Worm (Caenorhabditis elegans) whole organism, L4 larva: ENCODE results near the gene nlp-30.

Source experiments
- D1046.2 ChIP-seq: fragments of 200-800 bp; sonication (Bioruptor generic); IDR thresholded peaks from 2 replicates; pipeline ENCODE4 v1.3.6; 2022; ENCODE audit warnings: missing genetic modification characterization, missing compliant biosample characterization
- F44E2.7 ChIP-seq: fragments of 200-800 bp; sonication (Bioruptor generic); IDR thresholded peaks from 2 replicates; pipeline ENCODE4 v2.1.2; 2022; ENCODE audit warnings: missing genetic modification characterization, missing compliant biosample characterization
- R02D3.7 ChIP-seq: fragments of 150-350 bp; sonication (generic microtip); optimal IDR thresholded peaks from 3 replicates; lab custom pipeline; 2014; ENCODE audit warnings: missing biosample characterization, missing genetic modification characterization
- Y75B8A.6 ChIP-seq: fragments of 200-800 bp; sonication (Bioruptor generic); IDR thresholded peaks from 2 replicates; pipeline ENCODE4 v1.3.6; 2022; ENCODE audit warnings: missing genetic modification reagents, missing genetic modification characterization, missing compliant biosample characterization
- ZK546.5 ChIP-seq, 2 experiments: sonication (generic microtip); optimal IDR thresholded peaks; 2 replicates each; lab custom pipeline; 2017; ENCODE audit warnings: missing biosample characterization in 2 of 2, missing genetic modification characterization in 2 of 2
- ama-1 ChIP-seq: fragments of 150-350 bp; optimal IDR thresholded peaks from 2 replicates; lab custom pipeline; 2014; ENCODE audit warnings: inconsistent platforms, mixed read lengths
- egl-27 ChIP-seq: sonication (generic microtip); optimal IDR thresholded peaks from 3 replicates; lab custom pipeline; 2017; ENCODE audit warnings: missing biosample characterization, missing genetic modification reagents, missing genetic modification characterization
- fos-1 ChIP-seq: fragments of 150-350 bp; optimal IDR thresholded peaks from 2 replicates; lab custom pipeline; 2014; ENCODE audit warnings: missing biosample characterization, missing genetic modification characterization
- lin-13 ChIP-seq: fragments of 150-350 bp; optimal IDR thresholded peaks from 2 replicates; lab custom pipeline; 2014; ENCODE audit warnings: missing biosample characterization, missing genetic modification reagents, missing genetic modification characterization
- lsy-2 ChIP-seq, 2 experiments: fragments of 150-350 bp in 1 of 2; sonication (generic microtip) in 1 of 2; optimal IDR thresholded peaks; 2 replicates each; lab custom pipeline; 2014 to 2017; ENCODE audit warnings: missing biosample characterization in 2 of 2, missing genetic modification characterization in 2 of 2
- mdl-1 ChIP-seq, 2 experiments: fragments of 150-350 bp in 1 of 2; sonication (generic microtip) in 1 of 2; optimal IDR thresholded peaks; 2 replicates each; lab custom pipeline; 2014 to 2017; ENCODE audit warnings: missing biosample characterization in 2 of 2, missing genetic modification characterization in 2 of 2
- nhr-6 ChIP-seq: fragments of 150-350 bp; optimal IDR thresholded peaks from 2 replicates; lab custom pipeline; 2014; ENCODE audit warnings: missing biosample characterization, missing genetic modification characterization
- skn-1 ChIP-seq: fragments of 150-350 bp; optimal IDR thresholded peaks from 2 replicates; lab custom pipeline; 2014; ENCODE audit warnings: missing biosample characterization, missing genetic modification characterization
- spr-3 ChIP-seq: fragments of 200-800 bp; sonication (Bioruptor generic); optimal IDR thresholded peaks from 2 replicates; lab custom pipeline; 2018; ENCODE audit warnings: mild to moderate bottlenecking, missing genetic modification characterization, missing compliant biosample characterization

DNA sequence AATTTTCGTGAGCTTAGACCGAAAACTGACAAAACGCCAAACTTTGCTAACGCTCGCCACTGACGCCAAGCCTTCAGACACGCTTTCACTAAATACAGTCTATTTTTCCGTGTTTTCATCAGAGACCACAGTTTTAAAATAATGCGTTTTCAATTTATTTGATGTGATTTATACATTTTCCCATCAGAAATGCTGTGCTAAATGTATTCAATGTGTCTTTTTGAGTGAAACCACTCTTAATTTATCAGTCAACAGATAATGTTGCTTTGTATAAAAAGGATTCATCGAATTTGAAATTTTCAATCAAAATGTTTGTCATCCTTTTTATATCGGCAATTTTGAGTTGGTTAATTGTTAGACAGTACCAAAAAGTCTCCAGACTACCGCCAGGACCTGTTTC is 49.5 kb downstream of the nlp-30 start, which contains the start of gene cyp-35A4:
- no peak for TF ChIP-seq F44E2.7 (GFP tag; lab: Robert Waterston, UW)
- no peak for TF ChIP-seq D1046.2
- TF ChIP-seq ZK546.5 (tag; optimal IDR thresholded peaks at IDR 0.05; lab: Kevin White, UChicago): no peak
- TF ChIP-seq spr-3 (GFP tag; lab: Kevin White, UChicago): no peak
- no peak for TF ChIP-seq lsy-2 (tag; optimal IDR thresholded peaks at IDR 0.05; lab: Kevin White, UChicago)
- TF ChIP-seq skn-1 (tag; lab: Kevin White, UChicago): no peak
- no peak for TF ChIP-seq R02D3.7
- no peak for TF ChIP-seq lin-13
- no peak for TF ChIP-seq mdl-1 (tag; optimal IDR thresholded peaks at IDR 0.05; lab: Kevin White, UChicago)
- no peak for TF ChIP-seq nhr-6
- no peak for TF ChIP-seq ama-1
- TF ChIP-seq fos-1 (tag; lab: Kevin White, UChicago): no peak
- TF ChIP-seq egl-27 (tag; lab: Kevin White, UChicago): no peak
- TF ChIP-seq Y75B8A.6 (GFP tag; lab: Robert Waterston, UW): no peak
